Worm (Caenorhabditis elegans) whole organism, midembryonic: ENCODE results near the gene F31F6.1.

Experiments used
- T22C8.4 ChIP-seq: fragments of 200-800 bp; sonication (Bioruptor generic); IDR thresholded peaks from 2 replicates; pipeline ENCODE4 v1.3.6; 2022; ENCODE audit warnings: missing genetic modification characterization, missing compliant biosample characterization
- cog-1 ChIP-seq: sonication (generic microtip); optimal IDR thresholded peaks from 2 replicates; lab custom pipeline; 2016; ENCODE audit warnings: missing genetic modification characterization, missing compliant biosample characterization
- flt-1 ChIP-seq: fragments of 200-800 bp; sonication (Bioruptor generic); IDR thresholded peaks from 2 replicates; pipeline ENCODE4 v1.3.6; 2022; ENCODE audit warnings: missing genetic modification characterization, missing compliant biosample characterization
- klf-2 ChIP-seq: fragments of 200-800 bp; sonication (Bioruptor generic); conservative IDR thresholded peaks from 2 replicates; pipeline ENCODE4 v1.3.6; 2022; ENCODE audit warnings: missing genetic modification reagents, missing genetic modification characterization, missing compliant biosample characterization
- med-1 ChIP-seq: sonication (generic microtip); optimal IDR thresholded peaks from 2 replicates; lab custom pipeline; 2017; ENCODE audit warnings: missing genetic modification characterization, mild to moderate bottlenecking, missing compliant biosample characterization, antibody characterized with exemption, missing genetic modification reagents; ENCODE audit not compliant: insufficient read depth
- ref-1 ChIP-seq: fragments of 200-800 bp; sonication (Bioruptor generic); conservative IDR thresholded peaks from 2 replicates; pipeline ENCODE4 v1.3.6; 2022; ENCODE audit warnings: missing genetic modification reagents, missing genetic modification characterization, missing compliant biosample characterization
- tab-1 ChIP-seq: fragments of 200-800 bp; sonication (Bioruptor generic); IDR thresholded peaks from 2 replicates; pipeline ENCODE4 v1.3.6; 2022; ENCODE audit warnings: missing genetic modification characterization, missing compliant biosample characterization
- ztf-23 ChIP-seq: fragments of 200-800 bp; sonication (Bioruptor generic); IDR thresholded peaks from 2 replicates; pipeline ENCODE4 v1.3.6; 2022; ENCODE audit warnings: missing genetic modification reagents, missing genetic modification characterization, missing compliant biosample characterization
- ztf-29 ChIP-seq: fragments of 200-800 bp; sonication (Bioruptor generic); IDR thresholded peaks from 2 replicates; pipeline ENCODE4 v1.3.6; 2022; ENCODE audit warnings: missing genetic modification reagents, missing genetic modification characterization, missing compliant biosample characterization

The F31F6.1 gene

DNA sequence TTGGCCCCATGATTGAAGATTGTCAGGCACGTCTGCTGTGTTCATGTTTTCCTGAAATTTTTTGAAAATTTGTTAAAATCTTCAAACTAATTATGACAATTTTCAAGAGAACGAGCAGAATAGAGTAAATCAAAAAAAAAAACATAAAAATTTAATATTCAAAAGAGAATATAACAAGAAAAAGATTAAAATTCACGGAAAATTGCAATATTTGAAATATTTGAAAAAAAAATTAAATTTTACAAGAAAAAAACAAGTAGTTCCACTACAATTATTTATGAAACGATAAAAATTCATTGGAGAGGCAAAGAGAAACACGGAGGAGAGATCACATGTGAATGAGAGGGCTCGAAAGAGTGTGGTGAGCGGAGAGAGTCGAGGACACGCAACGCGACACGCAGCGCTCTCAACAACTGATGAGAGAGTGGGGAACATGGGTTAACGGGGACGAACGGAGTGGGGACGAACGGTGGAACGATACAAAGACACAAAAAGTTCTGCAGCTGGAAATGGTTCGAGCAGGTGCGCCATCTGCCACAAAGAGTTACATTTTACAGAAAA is 43.5 kb downstream of the F31F6.1 start, which contains the start of gene mbk-1:
Gene mbk-1, minus strand, starts transcription at position 51 of the 561 bp plus-strand sequence.
- TF ChIP-seq ztf-23 (GFP tag; lab: Robert Waterston, UW), result no peak
- TF ChIP-seq cog-1, result peak; percentile 65

DNA sequence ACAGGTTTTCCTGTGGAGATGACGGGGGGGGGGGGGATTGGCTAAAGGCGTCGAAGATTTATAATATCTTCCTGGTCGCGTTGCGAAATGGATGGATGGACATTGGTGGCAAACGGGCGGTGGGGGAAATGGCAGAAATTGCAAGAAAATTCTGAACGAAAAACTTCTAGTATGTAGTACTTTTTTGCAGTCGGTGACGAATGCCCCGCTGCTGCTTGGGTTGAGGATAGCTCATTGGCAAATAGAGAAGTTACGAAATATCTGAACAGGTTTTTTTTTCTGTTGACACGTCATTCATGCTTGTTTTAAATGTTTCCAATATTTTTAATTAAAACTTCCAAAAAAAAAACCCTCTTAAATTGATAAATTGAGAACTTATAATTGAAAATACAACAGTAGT is 48.6 kb downstream of the F31F6.1 start:
- TF ChIP-seq klf-2 (GFP tag; lab: Robert Waterston, UW) (no peak), flt-1 (GFP tag; lab: Robert Waterston, UW) (no peak), cog-1 (no peak), T22C8.4 (GFP tag; lab: Robert Waterston, UW) (no peak), ref-1 (GFP tag; lab: Robert Waterston, UW) (no peak), ztf-29 (no peak), med-1 (GFP tag; lab: Kevin White, UChicago) (no peak), ztf-23 (GFP tag; lab: Robert Waterston, UW) (no peak), tab-1 (GFP tag; lab: Robert Waterston, UW) (no peak)

DNA sequence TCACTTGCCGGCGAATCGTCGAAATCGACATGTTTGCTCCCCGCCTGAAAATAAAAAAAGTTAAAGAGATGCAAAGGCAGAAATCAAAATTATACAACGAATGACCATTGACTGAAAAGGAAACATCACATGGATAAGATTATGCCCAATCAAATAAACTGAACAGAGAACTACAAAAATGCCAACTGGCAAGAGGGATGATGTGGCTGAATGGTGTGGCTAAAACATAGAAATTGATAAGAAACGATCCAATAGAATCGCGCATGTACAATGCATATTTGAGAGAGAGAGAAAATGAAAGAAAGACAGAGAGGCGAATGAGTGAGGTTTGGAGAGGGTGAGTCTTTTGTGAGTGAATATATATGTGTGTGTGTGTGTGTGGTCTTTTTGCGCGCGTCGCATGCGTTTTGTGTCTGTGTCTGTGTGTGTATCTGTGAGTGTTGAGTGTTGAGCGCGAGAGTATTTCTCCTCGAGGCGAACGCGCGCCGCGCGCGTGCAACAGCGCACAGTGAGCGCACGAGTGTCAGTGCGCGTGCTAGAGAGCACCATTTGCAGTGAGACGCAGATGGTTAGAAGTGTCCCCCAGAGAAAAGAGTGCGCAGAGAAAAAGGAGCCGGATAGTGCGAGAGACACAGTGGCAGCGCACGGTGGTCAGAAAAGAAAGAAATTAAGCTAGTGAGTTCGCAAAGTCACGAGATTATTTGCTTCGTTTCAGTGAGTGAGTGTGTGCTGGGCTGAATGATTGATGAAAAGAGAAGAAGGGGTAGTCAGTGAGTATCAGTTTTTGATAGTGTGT is 49.4 kb downstream of the F31F6.1 start, which contains the start of gene epn-1:
Gene epn-1, minus strand, starts transcription at position 51 of the 796 bp plus-strand sequence.
- TF ChIP-seq cog-1 (peak; percentile 93), ref-1 (GFP tag; lab: Robert Waterston, UW) (no peak), tab-1 (GFP tag; lab: Robert Waterston, UW) (0 out of 2 replicates have a peak, but pooled peaks have one; percentile 64), med-1 (GFP tag; lab: Kevin White, UChicago) (no peak), klf-2 (GFP tag; lab: Robert Waterston, UW) (no peak), flt-1 (GFP tag; lab: Robert Waterston, UW) (peak; percentile 82; the same call in 1 of the 2 replicates), T22C8.4 (GFP tag; lab: Robert Waterston, UW) (peak; percentile 27), ztf-29 (no peak), ztf-23 (GFP tag; lab: Robert Waterston, UW) (peak; percentile 60; the same call in 1 of the 2 replicates)
